Worm (Caenorhabditis elegans) whole organism, L1 larva: ENCODE measurements around the gene prx-19.
A peak's percentile ranks its signal among the peaks of the same experiment; 100 is the strongest.

Experiments used
- C04F5.9 ChIP-seq: sonication (generic microtip); optimal IDR thresholded peaks from 2 replicates; lab custom pipeline; 2016; ENCODE audit warnings: missing genetic modification characterization, missing compliant biosample characterization
- C16A3.4 ChIP-seq: fragments of 150-350 bp; optimal IDR thresholded peaks from 2 replicates; lab custom pipeline; 2014; ENCODE audit warnings: missing biosample characterization, missing genetic modification characterization
- F16B12.6 ChIP-seq: fragments of 150-350 bp; optimal IDR thresholded peaks from 2 replicates; lab custom pipeline; 2014; ENCODE audit warnings: missing biosample characterization, missing genetic modification characterization
- aly-2 ChIP-seq: fragments of 150-350 bp; optimal IDR thresholded peaks from 2 replicates; lab custom pipeline; 2014; ENCODE audit warnings: missing biosample characterization, missing genetic modification characterization
- ama-1 ChIP-seq: fragments of 150-350 bp; optimal IDR thresholded peaks from 2 replicates; lab custom pipeline; 2014
- blmp-1 ChIP-seq: fragments of 150-350 bp; optimal IDR thresholded peaks from 2 replicates; lab custom pipeline; 2014; ENCODE audit warnings: missing biosample characterization, missing genetic modification characterization
- ceh-8 ChIP-seq: fragments of 200-800 bp; sonication (Bioruptor generic); optimal IDR thresholded peaks from 2 replicates; lab custom pipeline; 2018; ENCODE audit warnings: mild to moderate bottlenecking, missing genetic modification characterization, moderate library complexity, missing compliant biosample characterization
- ceh-82 ChIP-seq, 3 experiments: fragments of 150-350 bp in 1 of 3; sonication (generic microtip) in 2 of 3; optimal IDR thresholded peaks; 2 replicates each; lab custom pipeline; 2014 to 2017; ENCODE audit warnings: missing biosample characterization in 3 of 3, missing genetic modification characterization in 3 of 3
- ces-1 ChIP-seq: fragments of 150-350 bp; optimal IDR thresholded peaks from 2 replicates; lab custom pipeline; 2014; ENCODE audit warnings: missing biosample characterization, missing genetic modification reagents, missing genetic modification characterization
- dpl-1 ChIP-seq, 3 experiments: fragments of 150-350 bp in 2 of 3; sonication (generic microtip) in 1 of 3; optimal IDR thresholded peaks; 2 replicates each; lab custom pipeline; 2014 to 2017; ENCODE audit warnings: missing biosample characterization in 3 of 3, missing genetic modification characterization in 3 of 3, missing genetic modification reagents in 3 of 3
- efl-1 ChIP-seq, 4 experiments: fragments of 150-350 bp; optimal IDR thresholded peaks in 3 of 4; peaks in 1 of 4; 1 replicate in 1 of 4; 2 replicates in 3 of 4; lab custom pipeline; 2014; ENCODE audit warnings: missing biosample characterization in 2 of 4, missing genetic modification characterization in 2 of 4, missing genetic modification reagents in 2 of 4
- egl-13 ChIP-seq: sonication (generic microtip); optimal IDR thresholded peaks from 2 replicates; lab custom pipeline; 2016; ENCODE audit warnings: missing genotype, missing genetic modification reagents, missing genetic modification characterization, missing compliant biosample characterization
- elt-3 ChIP-seq, 6 experiments: fragments of 150-350 bp in 1 of 6; sonication (generic microtip); optimal IDR thresholded peaks; 2 replicates each; lab custom pipeline; 2017 to 2018; ENCODE audit warnings: missing biosample characterization in 6 of 6, missing genetic modification characterization in 6 of 6, inconsistent platforms in 1 of 6
- ets-5 ChIP-seq: fragments of 200-800 bp; sonication (Bioruptor generic); IDR thresholded peaks from 2 replicates; pipeline ENCODE4 v1.3.6; 2022; ENCODE audit warnings: missing genetic modification characterization, missing compliant biosample characterization
- fkh-4 ChIP-seq: sonication (generic microtip); optimal IDR thresholded peaks from 2 replicates; lab custom pipeline; 2016; ENCODE audit warnings: missing compliant biosample characterization, missing genetic modification characterization, borderline replicate concordance
- fkh-8 ChIP-seq: sonication (generic microtip); optimal IDR thresholded peaks from 2 replicates; lab custom pipeline; 2016; ENCODE audit warnings: mild to moderate bottlenecking, missing genetic modification characterization, missing compliant biosample characterization
- hlh-4 ChIP-seq: sonication (generic microtip); optimal IDR thresholded peaks from 2 replicates; lab custom pipeline; 2016; ENCODE audit warnings: mild to moderate bottlenecking, missing genetic modification characterization, missing compliant biosample characterization
- hpl-2 ChIP-seq: fragments of 150-350 bp; optimal IDR thresholded peaks from 2 replicates; lab custom pipeline; 2014; ENCODE audit warnings: missing biosample characterization, missing genetic modification reagents, missing genetic modification characterization
- irx-1 ChIP-seq: sonication (generic microtip); optimal IDR thresholded peaks from 2 replicates; lab custom pipeline; 2016; ENCODE audit warnings: missing genetic modification characterization, missing compliant biosample characterization
- isw-1 ChIP-seq: fragments of 200-800 bp; sonication (Bioruptor generic); IDR thresholded peaks from 2 replicates; pipeline ENCODE4 v1.3.6; 2022; ENCODE audit warnings: missing genetic modification characterization, missing compliant biosample characterization
- lin-15B ChIP-seq: fragments of 150-350 bp; sonication (generic microtip); optimal IDR thresholded peaks from 3 replicates; lab custom pipeline; 2014; ENCODE audit warnings: missing biosample characterization, missing genetic modification characterization
- lin-35 ChIP-seq, 2 experiments: fragments of 150-350 bp; optimal IDR thresholded peaks; 2 replicates each; lab custom pipeline; 2014; ENCODE audit warnings: missing biosample characterization in 2 of 2, missing genetic modification characterization in 2 of 2, missing genetic modification reagents in 2 of 2
- lin-39 ChIP-seq: fragments of 150-350 bp; optimal IDR thresholded peaks from 2 replicates; lab custom pipeline; 2014; ENCODE audit warnings: missing biosample characterization, missing genetic modification reagents, missing genetic modification characterization
- lir-3 ChIP-seq: sonication (generic microtip); optimal IDR thresholded peaks from 2 replicates; lab custom pipeline; 2016; ENCODE audit warnings: mild to moderate bottlenecking, missing genetic modification characterization, moderate library complexity, missing compliant biosample characterization; ENCODE audit not compliant: poor library complexity
- lsy-2 ChIP-seq, 2 experiments: fragments of 150-350 bp; optimal IDR thresholded peaks; 2 replicates each; lab custom pipeline; 2014; ENCODE audit warnings: missing biosample characterization in 2 of 2, missing genetic modification characterization in 2 of 2
- mdl-1 ChIP-seq, 2 experiments: fragments of 150-350 bp; optimal IDR thresholded peaks; 2 replicates each; lab custom pipeline; 2014 to 2017; ENCODE audit warnings: missing biosample characterization in 2 of 2, missing genetic modification characterization in 2 of 2, inconsistent platforms in 1 of 2
- mef-2 ChIP-seq: fragments of 150-350 bp; optimal IDR thresholded peaks from 2 replicates; lab custom pipeline; 2014; ENCODE audit warnings: missing biosample characterization, missing genetic modification characterization
- mep-1 ChIP-seq: fragments of 150-350 bp; optimal IDR thresholded peaks from 2 replicates; lab custom pipeline; 2014; ENCODE audit warnings: missing biosample characterization, missing genetic modification characterization
- nhr-12 ChIP-seq: sonication (generic microtip); optimal IDR thresholded peaks from 2 replicates; lab custom pipeline; 2017; ENCODE audit warnings: missing biosample characterization, missing genetic modification characterization
- nhr-19 ChIP-seq: fragments of 200-800 bp; sonication (Bioruptor generic); conservative IDR thresholded peaks from 2 replicates; pipeline ENCODE4 v1.3.6; 2022; ENCODE audit warnings: missing genetic modification characterization, missing compliant biosample characterization
- nhr-20 ChIP-seq: sonication (generic microtip); optimal IDR thresholded peaks from 2 replicates; lab custom pipeline; 2016; ENCODE audit warnings: mild to moderate bottlenecking, missing genetic modification characterization, missing compliant biosample characterization
- nhr-47 ChIP-seq: sonication (generic microtip); optimal IDR thresholded peaks from 2 replicates; lab custom pipeline; 2016; ENCODE audit warnings: mild to moderate bottlenecking, missing genetic modification characterization, moderate library complexity, missing compliant biosample characterization
- nhr-71 ChIP-seq: sonication (generic microtip); optimal IDR thresholded peaks from 2 replicates; lab custom pipeline; 2016; ENCODE audit warnings: mild to moderate bottlenecking, missing genetic modification characterization, moderate library complexity, missing compliant biosample characterization
- nhr-85 ChIP-seq: sonication (generic microtip); peaks from one replicate; lab custom pipeline; 2016; ENCODE audit warnings: missing genetic modification characterization, inconsistent platforms, missing compliant biosample characterization
- nhr-90 ChIP-seq: sonication (generic microtip); optimal IDR thresholded peaks from 2 replicates; lab custom pipeline; 2016; ENCODE audit warnings: mild to moderate bottlenecking, missing genetic modification characterization, missing compliant biosample characterization; ENCODE audit not compliant: poor library complexity
- pag-3 ChIP-seq: sonication (generic microtip); optimal IDR thresholded peaks from 2 replicates; lab custom pipeline; 2017; ENCODE audit warnings: missing genetic modification characterization, mild to moderate bottlenecking, missing compliant biosample characterization, antibody characterized with exemption, borderline replicate concordance; ENCODE audit not compliant: insufficient read depth
- pax-3 ChIP-seq: fragments of 200-800 bp; sonication (Bioruptor generic); optimal IDR thresholded peaks from 2 replicates; lab custom pipeline; 2018; ENCODE audit warnings: mild to moderate bottlenecking, missing genetic modification characterization, moderate library complexity, missing compliant biosample characterization
- pqm-1 ChIP-seq: sonication (generic microtip); optimal IDR thresholded peaks from 3 replicates; lab custom pipeline; 2017; ENCODE audit warnings: missing biosample characterization, missing genetic modification characterization
- rnt-1 ChIP-seq: sonication (generic microtip); optimal IDR thresholded peaks from 2 replicates; lab custom pipeline; 2016; ENCODE audit warnings: mild to moderate bottlenecking, missing genetic modification characterization, moderate library complexity, missing compliant biosample characterization
- skn-1 ChIP-seq: fragments of 150-350 bp; optimal IDR thresholded peaks from 2 replicates; lab custom pipeline; 2014; ENCODE audit warnings: missing biosample characterization, missing genetic modification characterization
- snu-23 ChIP-seq: sonication (generic microtip); optimal IDR thresholded peaks from 2 replicates; lab custom pipeline; 2016; ENCODE audit warnings: missing genetic modification characterization, missing compliant biosample characterization
- swsn-7 ChIP-seq: sonication (generic microtip); optimal IDR thresholded peaks from 2 replicates; lab custom pipeline; 2016; ENCODE audit warnings: missing genetic modification characterization, missing compliant biosample characterization
- tbx-2 ChIP-seq: sonication (generic microtip); optimal IDR thresholded peaks from 2 replicates; lab custom pipeline; 2016; ENCODE audit warnings: missing genetic modification characterization, missing compliant biosample characterization
- tlp-1 ChIP-seq: fragments of 150-350 bp; optimal IDR thresholded peaks from 2 replicates; lab custom pipeline; 2014; ENCODE audit warnings: missing biosample characterization, missing genetic modification characterization
- unc-130 ChIP-seq: fragments of 150-350 bp; optimal IDR thresholded peaks from 2 replicates; lab custom pipeline; 2017; ENCODE audit warnings: missing biosample characterization, missing genetic modification characterization, inconsistent platforms
- unc-30 ChIP-seq: sonication (generic microtip); optimal IDR thresholded peaks from 2 replicates; lab custom pipeline; 2017; ENCODE audit warnings: missing biosample characterization, missing genetic modification characterization
- unc-86 ChIP-seq: sonication (generic microtip); optimal IDR thresholded peaks from 2 replicates; lab custom pipeline; 2016; ENCODE audit warnings: missing genetic modification characterization, missing compliant biosample characterization
- vab-15 ChIP-seq: sonication (generic microtip); optimal IDR thresholded peaks from 2 replicates; lab custom pipeline; 2017; ENCODE audit warnings: missing genotype, mild to moderate bottlenecking, missing genetic modification characterization, missing compliant biosample characterization
- xbp-1 ChIP-seq: sonication (generic microtip); optimal IDR thresholded peaks from 2 replicates; lab custom pipeline; 2016; ENCODE audit warnings: missing genetic modification characterization, missing compliant biosample characterization
- ztf-11 ChIP-seq, 2 experiments: sonication (generic microtip); optimal IDR thresholded peaks; 2 replicates each; lab custom pipeline; 2016 to 2017; ENCODE audit warnings: missing genetic modification characterization in 2 of 2, missing biosample characterization in 1 of 2, missing compliant biosample characterization in 1 of 2

The prx-19 gene

ce11 chrIII:8847722-8848121, 38.6 kb upstream of the prx-19 start:
- TF ChIP-seq lsy-2 (tag; optimal IDR thresholded peaks at IDR 0.05; lab: Kevin White, UChicago) (peak; percentile 66 to 74), nhr-90 (tag; lab: Kevin White, UChicago) (peak; percentile 52), vab-15 (tag; lab: Kevin White, UChicago) (peak; percentile 0), C04F5.9 (peak; percentile 26), C16A3.4 (peak; percentile 66), nhr-12 (tag; lab: Kevin White, UChicago) (no peak), lin-35 (GFP tag; optimal IDR thresholded peaks at IDR 0.05; lab: Kevin White, UChicago) (peak; percentile 66 to 79), ceh-8 (GFP tag; lab: Kevin White, UChicago) (no peak), fkh-4 (tag; lab: Kevin White, UChicago) (no peak), hpl-2 (no peak), hlh-4 (tag; lab: Kevin White, UChicago) (no peak), ztf-11 (tag; optimal IDR thresholded peaks at IDR 0.05; lab: Kevin White, UChicago) (no peak), pag-3 (tag; lab: Kevin White, UChicago) (no peak), unc-30 (no peak), pax-3 (tag; lab: Kevin White, UChicago) (no peak), mdl-1 (tag; optimal IDR thresholded peaks at IDR 0.05; lab: Kevin White, UChicago) (peak in 1 of 2 experiments; percentile 15), efl-1 (optimal IDR thresholded peaks at IDR 0.05; lab: Kevin White, UChicago) (peak; percentile 75 to 76), efl-1 (GFP tag; optimal IDR thresholded peaks at IDR 0.05 in 1 of 2; lab: Kevin White, UChicago) (peak; percentile 75 to 96), xbp-1 (tag; lab: Kevin White, UChicago) (peak; percentile 48), tlp-1 (tag; lab: Kevin White, UChicago) (no peak), nhr-19 (peak; percentile 35; the same call in 1 of the 2 replicates), nhr-20 (tag; lab: Kevin White, UChicago) (peak; percentile 37), unc-86 (tag; lab: Kevin White, UChicago) (peak; percentile 4), egl-13 (tag; lab: Kevin White, UChicago) (peak; percentile 29), ama-1 (no peak), fkh-8 (tag; lab: Kevin White, UChicago) (peak; percentile 1), elt-3 (tag; optimal IDR thresholded peaks at IDR 0.05; lab: Kevin White, UChicago) (peak in 1 of 6 experiments; percentile 45), mef-2 (tag; lab: Kevin White, UChicago) (no peak), ceh-82 (tag; optimal IDR thresholded peaks at IDR 0.05; lab: Kevin White, UChicago) (peak; percentile 15 to 43 (median 17)), nhr-71 (tag; lab: Kevin White, UChicago) (peak; percentile 70), F16B12.6 (tag; lab: Kevin White, UChicago) (peak; percentile 18), skn-1 (tag; lab: Kevin White, UChicago) (peak; percentile 48), lin-39 (tag; lab: Kevin White, UChicago) (no peak), dpl-1 (GFP tag; optimal IDR thresholded peaks at IDR 0.05; lab: Kevin White, UChicago) (peak; percentile 67 to 80 (median 72)), isw-1 (peak; percentile 2; the same call in 1 of the 2 replicates), swsn-7 (tag; lab: Kevin White, UChicago) (peak; percentile 52), aly-2 (tag; lab: Kevin White, UChicago) (no peak), lin-15B (tag; lab: Kevin White, UChicago) (peak; percentile 63), blmp-1 (tag; lab: Kevin White, UChicago) (peak; percentile 68), unc-130 (peak; percentile 69), irx-1 (tag; lab: Kevin White, UChicago) (peak; percentile 23), lir-3 (tag; lab: Kevin White, UChicago) (peak; percentile 44), nhr-85 (tag; lab: Kevin White, UChicago) (peak; percentile 70), tbx-2 (tag; lab: Kevin White, UChicago) (peak; percentile 28), pqm-1 (tag; lab: Kevin White, UChicago) (no peak), ets-5 (no peak), ces-1 (no peak), snu-23 (GFP tag; lab: Kevin White, UChicago) (peak; percentile 62), rnt-1 (tag; lab: Kevin White, UChicago) (peak; percentile 70), mep-1 (tag; lab: Kevin White, UChicago) (peak; percentile 64), nhr-47 (peak; percentile 63)
